Worm (Caenorhabditis elegans): ENCODE results near the gene F25E5.9.
"Not testable (repeated sequence)": the region's sequence is repeated elsewhere in the genome, so short reads cannot be mapped to it uniquely, and the experiment has no call there.

Gene F25E5.9

ce11 chrV:7454236-7454635 lies 16.5 kb upstream of the F25E5.9 start, which contains the start of gene try-8:
TSS of gene try-8 (minus strand) at chrV:7454336.
- TF ChIP-seq ceh-90 (tag; optimal IDR thresholded peaks at IDR 0.05) (no peak), aha-1 (tag; optimal IDR thresholded peaks at IDR 0.05) (no peak)

- no peak for TF ChIP-seq efl-1 (optimal IDR thresholded peaks at IDR 0.05)
- TF ChIP-seq efl-1 (GFP tag; optimal IDR thresholded peaks at IDR 0.05 in 1 of 2) = peak in 1 of 2 experiments; percentile 24
- TF ChIP-seq fkh-8 (tag; optimal IDR thresholded peaks at IDR 0.05) = no peak
- no peak for TF ChIP-seq lsy-2 (tag; optimal IDR thresholded peaks at IDR 0.05)
- no peak for TF ChIP-seq nhr-237 (tag; optimal IDR thresholded peaks at IDR 0.05)
- TF ChIP-seq ztf-4 (tag; optimal IDR thresholded peaks at IDR 0.05) = no peak
These were observed 13.7 kb upstream of the F25E5.9 start, which contains the start of gene try-11 for ce11 chrV:7451421-7451820. TSS of gene try-11 (plus strand) at chrV:7451721.

ce11 chrV:7449303-7449827 lies 11.6 kb upstream of the F25E5.9 start, which contains the start of gene try-12:
TSS of gene try-12 (plus strand) at chrV:7449353.
- TF ChIP-seq lin-13 (GFP tag; optimal IDR thresholded peaks at IDR 0.05) = no peak
- TF ChIP-seq ztf-4 (tag; optimal IDR thresholded peaks at IDR 0.05) = no peak
- no peak for TF ChIP-seq nhr-90 (tag; optimal IDR thresholded peaks at IDR 0.05; ENCODE audit: poor library complexity)
- TF ChIP-seq skn-1 (tag; optimal IDR thresholded peaks at IDR 0.05) = no peak
- TF ChIP-seq efl-1 (optimal IDR thresholded peaks at IDR 0.05) = no peak
- TF ChIP-seq efl-1 (GFP tag; optimal IDR thresholded peaks at IDR 0.05 in 1 of 2) = peak in 1 of 2 experiments; percentile 58
- TF ChIP-seq sptf-1 (tag; optimal IDR thresholded peaks at IDR 0.05) = no peak
- no peak for TF ChIP-seq nhr-19 (GFP tag; conservative IDR thresholded peaks at IDR 0.05)

- TF ChIP-seq blmp-1 (tag; optimal IDR thresholded peaks at IDR 0.05) (peak; percentile 17), pag-3 (tag; optimal IDR thresholded peaks at IDR 0.05; ENCODE audit: borderline replicate concordance, insufficient read depth) (no peak)
These were observed 9.2 kb upstream of the F25E5.9 start, which contains the start of gene F25E5.5 for ce11 chrV:7446965-7447364. TSS of gene F25E5.5 (plus strand) at chrV:7447265.

- TF ChIP-seq lin-39 (tag; optimal IDR thresholded peaks at IDR 0.05); hpl-2 (GFP tag; optimal IDR thresholded peaks at IDR 0.05); C04F5.9 (tag; optimal IDR thresholded peaks at IDR 0.05): not testable (repeated sequence)
These were observed 6.6 kb upstream of the F25E5.9 start, which contains the start of gene nhr-141 for ce11 chrV:7444331-7444730. TSS of gene nhr-141 (plus strand) at chrV:7444661.

ce11 chrV:7443480-7443879 lies 5.8 kb upstream of the F25E5.9 start:
- TF ChIP-seq ets-5 (GFP tag; IDR thresholded peaks at IDR 0.05) (0 out of 2 replicates have a peak, but pooled peaks have one; percentile 52), mab-9 (GFP tag; IDR thresholded peaks at IDR 0.05) (peak; percentile 75), unc-98 (GFP tag; IDR thresholded peaks at IDR 0.05) (peak; percentile 53; the same call in 1 of the 2 replicates)

ce11 chrV:7439807-7440206 lies 2.1 kb upstream of the F25E5.9 start, which contains the start of gene try-13:
TSS of gene try-13 (plus strand) at chrV:7440107.
- TF ChIP-seq ets-5 (GFP tag; IDR thresholded peaks at IDR 0.05) = no peak
- TF ChIP-seq nhr-20 (tag; optimal IDR thresholded peaks at IDR 0.05) = no peak
- no peak for TF ChIP-seq nhr-19 (GFP tag; conservative IDR thresholded peaks at IDR 0.05)
- TF ChIP-seq blmp-1 (tag; optimal IDR thresholded peaks at IDR 0.05) = no peak
- no peak for TF ChIP-seq efl-1 (optimal IDR thresholded peaks at IDR 0.05)
- peak in 1 of 2 experiments; percentile 36 for TF ChIP-seq efl-1 (GFP tag; optimal IDR thresholded peaks at IDR 0.05 in 1 of 2)
- no peak for TF ChIP-seq fkh-8 (tag; optimal IDR thresholded peaks at IDR 0.05)

ce11 chrV:7437985-7438384 lies 266 bp upstream of the F25E5.9 start, which contains the start of gene F25E5.16:
TSS of gene F25E5.16 (plus strand) at chrV:7438285.
- TF ChIP-seq ceh-8 (GFP tag; optimal IDR thresholded peaks at IDR 0.05) = no peak
- no peak for TF ChIP-seq hlh-17 (GFP tag; optimal IDR thresholded peaks at IDR 0.05; ENCODE audit: borderline replicate concordance)
- no peak for TF ChIP-seq unc-86 (tag; optimal IDR thresholded peaks at IDR 0.05)
- no peak for TF ChIP-seq aly-2 (tag; optimal IDR thresholded peaks at IDR 0.05)
- no peak for TF ChIP-seq blmp-1 (tag; optimal IDR thresholded peaks at IDR 0.05)
- no peak for TF ChIP-seq efl-1 (optimal IDR thresholded peaks at IDR 0.05)
- peak in 1 of 2 experiments; percentile 58 for TF ChIP-seq efl-1 (GFP tag; optimal IDR thresholded peaks at IDR 0.05 in 1 of 2)
- no peak for TF ChIP-seq tbx-2 (tag; optimal IDR thresholded peaks at IDR 0.05)
- TF ChIP-seq rnt-1 (tag; optimal IDR thresholded peaks at IDR 0.05) = no peak
